In genomic region chr3R:30803815-30804515, dm6 we compare ENCODE assay signal across 1 fruit fly cellular context.
TF ChIP-seq lines count a peak whose summit lies in the region.

No protein-coding gene starts in this region.

TF ChIP-seq in whole organism, embryonic, 481 proteins besides CTCF, POLR2A, EP300 and RAD21 (continued from another document and continues in another):
- TF ChIP-seq CG11247 (GFP tag; IDR thresholded peaks at IDR 0.05; lab: Robert Waterston, UW) (no peak), CG8944 (GFP tag; optimal IDR thresholded peaks at IDR 0.05; lab: Kevin White, UChicago) (no peak), Antp (GFP tag; optimal IDR thresholded peaks at IDR 0.05; lab: Kevin White, UChicago) (no peak), seq (GFP tag; IDR thresholded peaks at IDR 0.05; lab: Robert Waterston, UW) (no peak), CG11560 (tag; IDR thresholded peaks at IDR 0.05; lab: Robert Waterston, UW) (no peak), stc (GFP tag; IDR thresholded peaks at IDR 0.05; lab: Robert Waterston, UW) (no peak), Neu2 (GFP tag; optimal IDR thresholded peaks at IDR 0.05; lab: Kevin White, UChicago; ENCODE audit: borderline replicate concordance) (no peak), CG15479 (GFP tag; optimal IDR thresholded peaks at IDR 0.05; lab: Kevin White, UChicago) (no peak), HmgZ (tag; optimal IDR thresholded peaks at IDR 0.05; lab: Kevin White, UChicago) (no peak), CG2199 (GFP tag; IDR thresholded peaks at IDR 0.05; lab: Robert Waterston, UW) (no peak), pb (GFP tag; optimal IDR thresholded peaks at IDR 0.05; lab: Kevin White, UChicago) (no peak), stwl (tag; optimal IDR thresholded peaks at IDR 0.05; lab: Kevin White, UChicago) (no peak), CG1233 (GFP tag; optimal IDR thresholded peaks at IDR 0.05; lab: Kevin White, UChicago) (no peak), CG6683 (GFP tag; optimal IDR thresholded peaks at IDR 0.05; lab: Kevin White, UChicago) (no peak), CG33557 (GFP tag; optimal IDR thresholded peaks at IDR 0.05; lab: Kevin White, UChicago) (no peak), NC2β (GFP tag; optimal IDR thresholded peaks at IDR 0.05; lab: Kevin White, UChicago) (no peak), CG10321 (GFP tag; IDR thresholded peaks at IDR 0.05; lab: Robert Waterston, UW) (no peak), Rfx (GFP tag; IDR thresholded peaks at IDR 0.05; lab: Robert Waterston, UW) (no peak), CG4617 (GFP tag; optimal IDR thresholded peaks at IDR 0.05; lab: Kevin White, UChicago; ENCODE audit: borderline replicate concordance) (peak; percentile 1), CHES-1-like (GFP tag; optimal IDR thresholded peaks at IDR 0.05; lab: Kevin White, UChicago) (no peak), Atf3 (GFP tag; optimal IDR thresholded peaks at IDR 0.05; lab: Kevin White, UChicago) (no peak), gsb (GFP tag; IDR thresholded peaks at IDR 0.05; lab: Robert Waterston, UW) (no peak), Pdp1 (GFP tag; optimal IDR thresholded peaks at IDR 0.05; lab: Kevin White, UChicago) (no peak), Fer2 (tag; optimal IDR thresholded peaks at IDR 0.05; lab: Kevin White, UChicago) (no peak), CG4282 (GFP tag; optimal IDR thresholded peaks at IDR 0.05; lab: Kevin White, UChicago) (no peak), ash1 (GFP tag; optimal IDR thresholded peaks at IDR 0.05; lab: Kevin White, UChicago) (no peak), Dll (GFP tag; IDR thresholded peaks at IDR 0.05; lab: Robert Waterston, UW; ENCODE audit: partially characterized antibody) (no peak), CG12659 (GFP tag; optimal IDR thresholded peaks at IDR 0.05; lab: Kevin White, UChicago) (no peak), Sox100B (GFP tag; optimal IDR thresholded peaks at IDR 0.05; lab: Kevin White, UChicago) (peak; percentile 15), CG34376 (GFP tag; optimal IDR thresholded peaks at IDR 0.05; lab: Kevin White, UChicago) (no peak), CG10431 (GFP tag; optimal IDR thresholded peaks at IDR 0.05; lab: Kevin White, UChicago) (no peak), sens-2 (GFP tag; IDR thresholded peaks at IDR 0.05; lab: Robert Waterston, UW) (no peak), klu (GFP tag; IDR thresholded peaks at IDR 0.05; lab: Robert Waterston, UW) (no peak), dan (GFP tag; IDR thresholded peaks at IDR 0.05; lab: Robert Waterston, UW) (no peak), schlank (tag; optimal IDR thresholded peaks at IDR 0.05; lab: Kevin White, UChicago) (no peak), Lim3 (GFP tag; IDR thresholded peaks at IDR 0.05; lab: Robert Waterston, UW) (no peak), CG43689 (GFP tag; IDR thresholded peaks at IDR 0.05; lab: Robert Waterston, UW) (no peak), eve (GFP tag; optimal IDR thresholded peaks at IDR 0.05; lab: Kevin White, UChicago) (peak in 1 of 2 experiments; percentile 22), Ada2b (GFP tag; IDR thresholded peaks at IDR 0.05; lab: Robert Waterston, UW) (no peak), ase (GFP tag; IDR thresholded peaks at IDR 0.05; lab: Robert Waterston, UW) (0 out of 3 replicates have a peak, but pooled peaks have one; percentile 27), CG11696 (GFP tag; IDR thresholded peaks at IDR 0.05; lab: Robert Waterston, UW) (no peak), Hr3 (GFP tag; optimal IDR thresholded peaks at IDR 0.05; lab: Kevin White, UChicago) (peak; percentile 22), CG2678 (tag; optimal IDR thresholded peaks at IDR 0.05; lab: Kevin White, UChicago) (peak; percentile 10), CG10462 (GFP tag; optimal IDR thresholded peaks at IDR 0.05; lab: Kevin White, UChicago) (no peak), CG6254 (GFP tag; optimal IDR thresholded peaks at IDR 0.05; lab: Kevin White, UChicago) (no peak), CG2120 (GFP tag; optimal IDR thresholded peaks at IDR 0.05; lab: Kevin White, UChicago) (no peak), CG12769 (tag; optimal IDR thresholded peaks at IDR 0.05; lab: Kevin White, UChicago) (no peak), zf30C (GFP tag; optimal IDR thresholded peaks at IDR 0.05; lab: Kevin White, UChicago) (no peak), CG1602 (GFP tag; optimal IDR thresholded peaks at IDR 0.05; lab: Kevin White, UChicago) (peak; percentile 16), Mrtf (GFP tag; IDR thresholded peaks at IDR 0.05; lab: Robert Waterston, UW) (no peak), Dek (tag; optimal IDR thresholded peaks at IDR 0.05; lab: Kevin White, UChicago) (peak; percentile 3), D19B (GFP tag; optimal IDR thresholded peaks at IDR 0.05; lab: Kevin White, UChicago) (peak; percentile 65), Poxn (GFP tag; IDR thresholded peaks at IDR 0.05; lab: Robert Waterston, UW) (no peak), CG2712 (tag; optimal IDR thresholded peaks at IDR 0.05; lab: Kevin White, UChicago) (peak; percentile 43), CG7928 (GFP tag; optimal IDR thresholded peaks at IDR 0.05; lab: Kevin White, UChicago) (no peak), Camta (GFP tag; optimal IDR thresholded peaks at IDR 0.05; lab: Kevin White, UChicago) (peak; percentile 0), CG18262 (tag; optimal IDR thresholded peaks at IDR 0.05; lab: Kevin White, UChicago) (peak; percentile 56), CG3065 (GFP tag; optimal IDR thresholded peaks at IDR 0.05; lab: Kevin White, UChicago) (no peak), jing (GFP tag; optimal IDR thresholded peaks at IDR 0.05; lab: Kevin White, UChicago) (no peak), grn (GFP tag; optimal IDR thresholded peaks at IDR 0.05; lab: Kevin White, UChicago) (no peak), CG17829 (tag; optimal IDR thresholded peaks at IDR 0.05; lab: Kevin White, UChicago) (no peak), Hey (tag; optimal IDR thresholded peaks at IDR 0.05; lab: Kevin White, UChicago) (no peak), Usf (GFP tag; optimal IDR thresholded peaks at IDR 0.05; lab: Kevin White, UChicago) (no peak), bab2 (GFP tag; optimal IDR thresholded peaks at IDR 0.05; lab: Kevin White, UChicago) (no peak), Awh (GFP tag; IDR thresholded peaks at IDR 0.05; lab: Robert Waterston, UW) (no peak), Dp (GFP tag; optimal IDR thresholded peaks at IDR 0.05; lab: Kevin White, UChicago) (no peak), CG13296 (GFP tag; optimal IDR thresholded peaks at IDR 0.05; lab: Kevin White, UChicago) (no peak), ssp (GFP tag; IDR thresholded peaks at IDR 0.05; lab: Robert Waterston, UW) (peak; percentile 25; the same call in 1 of the 2 replicates), da (GFP tag; optimal IDR thresholded peaks at IDR 0.05; lab: Kevin White, UChicago) (no peak), CG15073 (GFP tag; optimal IDR thresholded peaks at IDR 0.05; lab: Kevin White, UChicago) (no peak), Opbp (GFP tag; IDR thresholded peaks at IDR 0.05; lab: Robert Waterston, UW; ENCODE audit: partially characterized antibody) (0 out of 3 replicates have a peak, but pooled peaks have one; percentile 21), CG4360 (GFP tag; IDR thresholded peaks at IDR 0.05; lab: Robert Waterston, UW) (peak; percentile 85), CG4730 (GFP tag; IDR thresholded peaks at IDR 0.05; lab: Robert Waterston, UW) (no peak), CG30020 (tag; optimal IDR thresholded peaks at IDR 0.05; lab: Kevin White, UChicago) (no peak), CG6854 (GFP tag; optimal IDR thresholded peaks at IDR 0.05; lab: Kevin White, UChicago) (no peak), ara (GFP tag; IDR thresholded peaks at IDR 0.05; lab: Robert Waterston, UW) (no peak), corto (GFP tag; optimal IDR thresholded peaks at IDR 0.05; lab: Kevin White, UChicago) (no peak), Asciz (GFP tag; optimal IDR thresholded peaks at IDR 0.05; lab: Kevin White, UChicago) (peak; percentile 28), B-H2 (GFP tag; optimal IDR thresholded peaks at IDR 0.05; lab: Kevin White, UChicago) (no peak), psq (GFP tag; optimal IDR thresholded peaks at IDR 0.05; lab: Kevin White, UChicago) (no peak), Hmr (GFP tag; optimal IDR thresholded peaks at IDR 0.05; lab: Kevin White, UChicago) (no peak), Dip3 (GFP tag; optimal IDR thresholded peaks at IDR 0.05; lab: Kevin White, UChicago) (no peak), slbo (GFP tag; IDR thresholded peaks at IDR 0.05; lab: Robert Waterston, UW) (no peak), ro (GFP tag; IDR thresholded peaks at IDR 0.05; lab: Robert Waterston, UW) (no peak), PHDP (tag; optimal IDR thresholded peaks at IDR 0.05; lab: Kevin White, UChicago) (no peak), Nf-YA (GFP tag; IDR thresholded peaks at IDR 0.05; lab: Robert Waterston, UW) (no peak), CG31365 (tag; optimal IDR thresholded peaks at IDR 0.05; lab: Kevin White, UChicago) (no peak), Mes4 (GFP tag; optimal IDR thresholded peaks at IDR 0.05; lab: Kevin White, UChicago) (no peak), Meics (GFP tag; optimal IDR thresholded peaks at IDR 0.05; lab: Kevin White, UChicago) (no peak), CG9437 (GFP tag; optimal IDR thresholded peaks at IDR 0.05; lab: Kevin White, UChicago) (peak; percentile 7), Doc2 (GFP tag; IDR thresholded peaks at IDR 0.05; lab: Robert Waterston, UW) (no peak), NC2α (GFP tag; optimal IDR thresholded peaks at IDR 0.05; lab: Kevin White, UChicago) (no peak), bowl (GFP tag; IDR thresholded peaks at IDR 0.05; lab: Robert Waterston, UW) (no peak), CG4404 (GFP tag; IDR thresholded peaks at IDR 0.05; lab: Robert Waterston, UW) (no peak), sens (GFP tag; lab: Kevin White, UChicago) (peak; percentile 59), odd (GFP tag; optimal IDR thresholded peaks at IDR 0.05; lab: Kevin White, UChicago) (no peak), CG10274 (GFP tag; optimal IDR thresholded peaks at IDR 0.05; lab: Kevin White, UChicago) (no peak), CG10959 (GFP tag; IDR thresholded peaks at IDR 0.05; lab: Robert Waterston, UW) (no peak), tgo (GFP tag; IDR thresholded peaks at IDR 0.05; lab: Robert Waterston, UW) (no peak), pnt (GFP tag; optimal IDR thresholded peaks at IDR 0.05; lab: Kevin White, UChicago) (no peak), sqz (GFP tag; optimal IDR thresholded peaks at IDR 0.05; lab: Kevin White, UChicago) (no peak), E2f1 (GFP tag; IDR thresholded peaks at IDR 0.05; lab: Robert Waterston, UW) (no peak), aop (GFP tag; IDR thresholded peaks at IDR 0.05; lab: Robert Waterston, UW) (no peak), pros (GFP tag; optimal IDR thresholded peaks at IDR 0.05; lab: Kevin White, UChicago) (no peak), en (GFP tag; optimal IDR thresholded peaks at IDR 0.05; lab: Kevin White, UChicago) (no peak), CG5953 (GFP tag; IDR thresholded peaks at IDR 0.05; lab: Robert Waterston, UW) (no peak), CG2202 (tag; optimal IDR thresholded peaks at IDR 0.05; lab: Kevin White, UChicago) (no peak), Rx (GFP tag; IDR thresholded peaks at IDR 0.05; lab: Robert Waterston, UW) (no peak), CG32767 (GFP tag; IDR thresholded peaks at IDR 0.05; lab: Robert Waterston, UW) (no peak), gem (tag; optimal IDR thresholded peaks at IDR 0.05; lab: Kevin White, UChicago) (peak; percentile 53), so (GFP tag; IDR thresholded peaks at IDR 0.05; lab: Robert Waterston, UW) (no peak), MTF-1 (GFP tag; optimal IDR thresholded peaks at IDR 0.05; lab: Kevin White, UChicago; ENCODE audit: borderline replicate concordance) (no peak), tup (GFP tag; optimal IDR thresholded peaks at IDR 0.05; lab: Kevin White, UChicago) (no peak), Eip74EF (GFP tag; optimal IDR thresholded peaks at IDR 0.05; lab: Kevin White, UChicago) (peak in 1 of 2 experiments; percentile 42), MBD-R2 (GFP tag; IDR thresholded peaks at IDR 0.05; lab: Robert Waterston, UW) (no peak), CG15696 (tag; optimal IDR thresholded peaks at IDR 0.05; lab: Kevin White, UChicago) (no peak), ATbp (GFP tag; optimal IDR thresholded peaks at IDR 0.05; lab: Kevin White, UChicago) (peak; percentile 34), mam (GFP tag; optimal IDR thresholded peaks at IDR 0.05; lab: Kevin White, UChicago) (no peak), chif (GFP tag; optimal IDR thresholded peaks at IDR 0.05; lab: Kevin White, UChicago) (peak in 1 of 2 experiments; percentile 18), H2.0 (GFP tag; IDR thresholded peaks at IDR 0.05; lab: Robert Waterston, UW) (no peak; the same call in 1 of the 2 replicates), CG8290 (GFP tag; optimal IDR thresholded peaks at IDR 0.05; lab: Kevin White, UChicago) (no peak), CG8290 (tag; optimal IDR thresholded peaks at IDR 0.05; lab: Kevin White, UChicago) (no peak), abd-A (tag; optimal IDR thresholded peaks at IDR 0.05; lab: Kevin White, UChicago) (no peak), CG12219 (GFP tag; optimal IDR thresholded peaks at IDR 0.05; lab: Kevin White, UChicago) (no peak), unc-4 (GFP tag; IDR thresholded peaks at IDR 0.05; lab: Robert Waterston, UW; ENCODE audit: partially characterized antibody) (no peak), nau (GFP tag; optimal IDR thresholded peaks at IDR 0.05; lab: Kevin White, UChicago) (no peak), CG10147 (GFP tag; optimal IDR thresholded peaks at IDR 0.05; lab: Kevin White, UChicago) (no peak), tll (GFP tag; optimal IDR thresholded peaks at IDR 0.05; lab: Kevin White, UChicago) (no peak), CG4854 (GFP tag; optimal IDR thresholded peaks at IDR 0.05; lab: Kevin White, UChicago) (no peak), maf-S (GFP tag; optimal IDR thresholded peaks at IDR 0.05; lab: Kevin White, UChicago) (no peak), ewg (GFP tag; optimal IDR thresholded peaks at IDR 0.05; lab: Kevin White, UChicago) (peak; percentile 44), chn (GFP tag; optimal IDR thresholded peaks at IDR 0.05; lab: Kevin White, UChicago) (no peak), ken (GFP tag; IDR thresholded peaks at IDR 0.05; lab: Robert Waterston, UW) (no peak), z (GFP tag; IDR thresholded peaks at IDR 0.05; lab: Robert Waterston, UW) (no peak), repo (GFP tag; optimal IDR thresholded peaks at IDR 0.05; lab: Kevin White, UChicago) (no peak), kah (GFP tag; optimal IDR thresholded peaks at IDR 0.05; lab: Kevin White, UChicago) (no peak), CG12236 (GFP tag; optimal IDR thresholded peaks at IDR 0.05; lab: Kevin White, UChicago) (no peak), Abd-B (GFP tag; optimal IDR thresholded peaks at IDR 0.05; lab: Kevin White, UChicago) (peak; percentile 45), HLH4C (GFP tag; IDR thresholded peaks at IDR 0.05; lab: Robert Waterston, UW; ENCODE audit: partially characterized antibody) (no peak), CG2875 (GFP tag; optimal IDR thresholded peaks at IDR 0.05; lab: Kevin White, UChicago) (peak; percentile 15)
